Worm (Caenorhabditis elegans) whole organism, L3 larva: ENCODE measurements around the gene sphk-1.

Experiments used
- R02D3.7 ChIP-seq: fragments of 150-350 bp; optimal IDR thresholded peaks from 2 replicates; lab custom pipeline; 2014; ENCODE audit warnings: missing biosample characterization, missing genetic modification characterization
- ZK546.5 ChIP-seq: sonication (generic microtip); optimal IDR thresholded peaks from 2 replicates; lab custom pipeline; 2017; ENCODE audit warnings: missing biosample characterization, missing genetic modification characterization
- aly-2 ChIP-seq: fragments of 150-350 bp; optimal IDR thresholded peaks from 2 replicates; lab custom pipeline; 2014; ENCODE audit warnings: missing biosample characterization, missing genetic modification characterization
- ama-1 ChIP-seq: fragments of 150-350 bp; optimal IDR thresholded peaks from 2 replicates; lab custom pipeline; 2018
- ceh-16 ChIP-seq: sonication (generic microtip); optimal IDR thresholded peaks from 2 replicates; lab custom pipeline; 2017; ENCODE audit warnings: missing biosample characterization, missing genetic modification characterization
- ceh-28 ChIP-seq: fragments of 150-350 bp; optimal IDR thresholded peaks from 2 replicates; lab custom pipeline; 2014; ENCODE audit warnings: missing biosample characterization, missing genetic modification reagents, missing genetic modification characterization
- ceh-82 ChIP-seq: fragments of 150-350 bp; optimal IDR thresholded peaks from 2 replicates; lab custom pipeline; 2014; ENCODE audit warnings: missing biosample characterization, missing genetic modification characterization
- ceh-9 ChIP-seq: sonication (generic microtip); optimal IDR thresholded peaks from 2 replicates; lab custom pipeline; 2018; ENCODE audit warnings: missing biosample characterization, missing genetic modification characterization
- daf-12 ChIP-seq: fragments of 150-350 bp; optimal IDR thresholded peaks from 2 replicates; lab custom pipeline; 2014; ENCODE audit warnings: missing biosample characterization, missing genetic modification reagents, missing genetic modification characterization
- egl-5 ChIP-seq: fragments of 150-350 bp; optimal IDR thresholded peaks from 2 replicates; lab custom pipeline; 2017; ENCODE audit warnings: missing biosample characterization, missing genetic modification reagents, missing genetic modification characterization, inconsistent platforms
- elt-1 ChIP-seq: fragments of 150-350 bp; optimal IDR thresholded peaks from 2 replicates; lab custom pipeline; 2014; ENCODE audit warnings: missing biosample characterization, missing genetic modification characterization
- elt-2 ChIP-seq: sonication (generic microtip); optimal IDR thresholded peaks from 2 replicates; lab custom pipeline; 2016; ENCODE audit warnings: missing genetic modification reagents, mild to moderate bottlenecking, missing genetic modification characterization, missing compliant biosample characterization
- elt-3 ChIP-seq, 3 experiments: fragments of 150-350 bp in 1 of 3; sonication (generic microtip) in 2 of 3; optimal IDR thresholded peaks; 2 replicates in 2 of 3; 4 replicates in 1 of 3; lab custom pipeline; 2014 to 2017; ENCODE audit warnings: missing biosample characterization in 3 of 3, missing genetic modification characterization in 3 of 3
- eor-1 ChIP-seq, 2 experiments: fragments of 150-350 bp; optimal IDR thresholded peaks; 2 replicates each; lab custom pipeline; 2014 to 2018; ENCODE audit warnings: missing biosample characterization in 2 of 2, missing genetic modification characterization in 2 of 2
- fkh-10 ChIP-seq: sonication (generic microtip); optimal IDR thresholded peaks from 2 replicates; lab custom pipeline; 2017; ENCODE audit warnings: missing biosample characterization, missing genetic modification reagents, missing genetic modification characterization
- fkh-2 ChIP-seq: fragments of 150-350 bp; optimal IDR thresholded peaks from 2 replicates; lab custom pipeline; 2014; ENCODE audit warnings: missing biosample characterization, missing genetic modification reagents, missing genetic modification characterization
- fos-1 ChIP-seq: fragments of 150-350 bp; optimal IDR thresholded peaks from 2 replicates; lab custom pipeline; 2014; ENCODE audit warnings: missing biosample characterization, missing genetic modification characterization
- hmg-11 ChIP-seq: sonication (generic microtip); optimal IDR thresholded peaks from 2 replicates; lab custom pipeline; 2016; ENCODE audit warnings: missing genetic modification characterization, missing compliant biosample characterization
- jun-1 ChIP-seq: fragments of 150-350 bp; optimal IDR thresholded peaks from 2 replicates; lab custom pipeline; 2014; ENCODE audit warnings: missing biosample characterization, missing genetic modification reagents, missing genetic modification characterization
- lin-15B ChIP-seq: fragments of 150-350 bp; optimal IDR thresholded peaks from 2 replicates; lab custom pipeline; 2014; ENCODE audit warnings: missing biosample characterization, missing genetic modification characterization
- lin-39 ChIP-seq: fragments of 150-350 bp; optimal IDR thresholded peaks from 2 replicates; lab custom pipeline; 2018; ENCODE audit warnings: missing biosample characterization, missing genetic modification reagents, missing genetic modification characterization
- lsy-12 ChIP-seq: sonication (generic microtip); optimal IDR thresholded peaks from 2 replicates; lab custom pipeline; 2016; ENCODE audit warnings: mild to moderate bottlenecking, missing genetic modification characterization, missing compliant biosample characterization
- mdl-1 ChIP-seq: fragments of 150-350 bp; optimal IDR thresholded peaks from 2 replicates; lab custom pipeline; 2014; ENCODE audit warnings: missing biosample characterization, missing genetic modification characterization
- mml-1 ChIP-seq: fragments of 150-350 bp; sonication (generic microtip); optimal IDR thresholded peaks from 3 replicates; lab custom pipeline; 2014; ENCODE audit warnings: missing biosample characterization, missing genetic modification characterization
- nfya-1 ChIP-seq: sonication (generic microtip); optimal IDR thresholded peaks from 2 replicates; lab custom pipeline; 2017; ENCODE audit warnings: missing genetic modification characterization, mild to moderate bottlenecking, missing compliant biosample characterization, antibody characterized with exemption, moderate library complexity; ENCODE audit not compliant: insufficient read depth
- nhr-23 ChIP-seq: fragments of 150-350 bp; optimal IDR thresholded peaks from 2 replicates; lab custom pipeline; 2014; ENCODE audit warnings: missing biosample characterization, missing genetic modification reagents, missing genetic modification characterization
- nhr-237 ChIP-seq: fragments of 150-350 bp; optimal IDR thresholded peaks from 2 replicates; lab custom pipeline; 2014; ENCODE audit warnings: missing biosample characterization, missing genetic modification characterization
- nhr-25 ChIP-seq: sonication (generic microtip); optimal IDR thresholded peaks from 2 replicates; lab custom pipeline; 2017; ENCODE audit warnings: missing biosample characterization, missing genetic modification characterization
- nhr-28 ChIP-seq: fragments of 150-350 bp; optimal IDR thresholded peaks from 2 replicates; lab custom pipeline; 2014; ENCODE audit warnings: missing biosample characterization, missing genetic modification characterization
- nhr-43 ChIP-seq: sonication (generic microtip); optimal IDR thresholded peaks from 2 replicates; lab custom pipeline; 2016; ENCODE audit warnings: mild to moderate bottlenecking, missing genetic modification characterization, missing compliant biosample characterization; ENCODE audit not compliant: poor library complexity, severe bottlenecking
- nhr-67 ChIP-seq: fragments of 150-350 bp; optimal IDR thresholded peaks from 2 replicates; lab custom pipeline; 2014; ENCODE audit warnings: missing biosample characterization, missing genetic modification characterization
- nhr-77 ChIP-seq: fragments of 150-350 bp; optimal IDR thresholded peaks from 2 replicates; lab custom pipeline; 2014; ENCODE audit warnings: missing biosample characterization, missing genetic modification characterization
- pha-4 ChIP-seq: fragments of 150-350 bp; optimal IDR thresholded peaks from 2 replicates; lab custom pipeline; 2014; ENCODE audit warnings: missing biosample characterization, missing genetic modification reagents, missing genetic modification characterization
- pqm-1 ChIP-seq: fragments of 150-350 bp; optimal IDR thresholded peaks from 2 replicates; lab custom pipeline; 2017; ENCODE audit warnings: missing biosample characterization, missing genetic modification characterization, inconsistent platforms
- sea-2 ChIP-seq: fragments of 150-350 bp; sonication (generic microtip); optimal IDR thresholded peaks from 4 replicates; lab custom pipeline; 2014; ENCODE audit warnings: missing biosample characterization, missing genetic modification reagents, missing genetic modification characterization
- skn-1 ChIP-seq: fragments of 150-350 bp; optimal IDR thresholded peaks from 2 replicates; lab custom pipeline; 2014; ENCODE audit warnings: missing biosample characterization, missing genetic modification characterization
- snpc-4 ChIP-seq: fragments of 150-350 bp; optimal IDR thresholded peaks from 2 replicates; lab custom pipeline; 2014; ENCODE audit warnings: missing biosample characterization, missing genetic modification characterization
- tbx-2 ChIP-seq: sonication (generic microtip); optimal IDR thresholded peaks from 2 replicates; lab custom pipeline; 2016; ENCODE audit warnings: mild to moderate bottlenecking, missing genetic modification characterization, missing compliant biosample characterization
- unc-39 ChIP-seq: sonication (generic microtip); optimal IDR thresholded peaks from 4 replicates; lab custom pipeline; 2017; ENCODE audit warnings: missing biosample characterization, missing genetic modification characterization
- unc-62 ChIP-seq: fragments of 150-350 bp; sonication (generic microtip); optimal IDR thresholded peaks from 4 replicates; lab custom pipeline; 2014; ENCODE audit warnings: missing biosample characterization, missing genetic modification reagents, missing genetic modification characterization
- zag-1 ChIP-seq: fragments of 150-350 bp; optimal IDR thresholded peaks from 2 replicates; lab custom pipeline; 2014; ENCODE audit warnings: missing biosample characterization, missing genetic modification characterization
- ztf-4 ChIP-seq: fragments of 150-350 bp; optimal IDR thresholded peaks from 2 replicates; lab custom pipeline; 2014; ENCODE audit warnings: missing biosample characterization, missing genetic modification characterization

sphk-1 gene

ce11 chrII:8683933-8684332, 17.5 kb downstream of the sphk-1 start:
- TF ChIP-seq snpc-4 (tag; lab: Kevin White, UChicago) (peak; percentile 49), nhr-43 (tag; lab: Kevin White, UChicago) (peak; percentile 50), ama-1 (lab: Kevin White, UChicago) (no peak), fkh-2 (tag; lab: Kevin White, UChicago) (no peak), R02D3.7 (tag; lab: Kevin White, UChicago) (peak; percentile 28), nfya-1 (tag; lab: Kevin White, UChicago) (peak; percentile 60), lin-39 (peak; percentile 46), ceh-82 (tag; lab: Kevin White, UChicago) (no peak), eor-1 (tag; optimal IDR thresholded peaks at IDR 0.05; lab: Kevin White, UChicago) (no peak), elt-3 (tag; optimal IDR thresholded peaks at IDR 0.05; lab: Kevin White, UChicago) (no peak), ceh-9 (tag; lab: Kevin White, UChicago) (no peak), fkh-10 (no peak), pha-4 (tag; lab: Kevin White, UChicago) (no peak), fos-1 (tag; lab: Kevin White, UChicago) (no peak), aly-2 (tag; lab: Kevin White, UChicago) (no peak), unc-62 (no peak), nhr-23 (tag; lab: Kevin White, UChicago) (no peak), ZK546.5 (tag; lab: Kevin White, UChicago) (no peak), lin-15B (peak; percentile 49), pqm-1 (no peak), daf-12 (no peak), ztf-4 (tag; lab: Kevin White, UChicago) (no peak), sea-2 (GFP tag; lab: Kevin White, UChicago) (no peak), skn-1 (tag; lab: Kevin White, UChicago) (no peak), hmg-11 (tag; lab: Kevin White, UChicago) (peak; percentile 55), nhr-237 (tag; lab: Kevin White, UChicago) (no peak), elt-1 (tag; lab: Kevin White, UChicago) (no peak), egl-5 (tag; lab: Kevin White, UChicago) (peak; percentile 63), nhr-67 (no peak), ceh-16 (no peak), jun-1 (tag; lab: Kevin White, UChicago) (no peak), zag-1 (tag; lab: Kevin White, UChicago) (no peak), unc-39 (tag; lab: Kevin White, UChicago) (no peak), nhr-77 (tag; lab: Kevin White, UChicago) (no peak), nhr-28 (tag; lab: Kevin White, UChicago) (no peak)

DNA sequence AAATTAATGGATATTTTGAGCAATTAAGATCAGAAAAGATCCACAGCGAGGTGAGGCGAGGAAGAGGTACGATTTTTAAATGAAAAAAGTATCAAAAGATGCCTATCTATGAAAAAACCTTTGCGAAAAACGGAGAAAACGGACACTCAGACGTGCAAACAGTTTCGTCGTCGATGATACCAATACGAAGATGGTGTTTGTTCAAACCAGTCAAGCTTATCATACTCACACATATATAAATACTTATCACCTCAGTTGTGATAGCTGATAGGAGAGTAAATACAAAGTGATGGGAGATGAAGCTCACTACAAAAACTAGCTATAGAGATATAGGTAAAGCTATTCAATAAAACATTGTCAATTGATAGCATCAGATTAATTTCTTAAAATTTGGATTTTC, 21.7 kb downstream of the sphk-1 start:
- TF ChIP-seq lin-39 (no peak), ama-1 (lab: Kevin White, UChicago) (no peak), hmg-11 (tag; lab: Kevin White, UChicago) (no peak), ceh-9 (tag; lab: Kevin White, UChicago) (no peak), ceh-16 (no peak), tbx-2 (no peak), snpc-4 (tag; lab: Kevin White, UChicago) (no peak), pha-4 (tag; lab: Kevin White, UChicago) (peak; percentile 24), ceh-28 (tag; lab: Kevin White, UChicago) (no peak), ZK546.5 (tag; lab: Kevin White, UChicago) (no peak), nhr-43 (tag; lab: Kevin White, UChicago) (no peak), lin-15B (no peak), mdl-1 (tag; lab: Kevin White, UChicago) (no peak), elt-2 (tag; lab: Kevin White, UChicago) (peak; percentile 63), nhr-67 (no peak), lsy-12 (no peak), skn-1 (tag; lab: Kevin White, UChicago) (no peak), nhr-25 (no peak), aly-2 (tag; lab: Kevin White, UChicago) (no peak), unc-62 (no peak), mml-1 (no peak), pqm-1 (peak; percentile 6)
